Worm (Caenorhabditis elegans): ENCODE measurements around the gene F25B4.8.

The F25B4.8 gene

ce11 chrV:5708331-5708730 is 16.8 kb upstream of the F25B4.8 start:
- TF ChIP-seq ces-1 (GFP tag; optimal IDR thresholded peaks at IDR 0.05) (peak; percentile 78), ceh-43 (GFP tag; optimal IDR thresholded peaks at IDR 0.05) (no peak), nhr-2 (tag; optimal IDR thresholded peaks at IDR 0.05) (no peak), pha-4 (tag; optimal IDR thresholded peaks at IDR 0.05) (no peak)

DNA sequence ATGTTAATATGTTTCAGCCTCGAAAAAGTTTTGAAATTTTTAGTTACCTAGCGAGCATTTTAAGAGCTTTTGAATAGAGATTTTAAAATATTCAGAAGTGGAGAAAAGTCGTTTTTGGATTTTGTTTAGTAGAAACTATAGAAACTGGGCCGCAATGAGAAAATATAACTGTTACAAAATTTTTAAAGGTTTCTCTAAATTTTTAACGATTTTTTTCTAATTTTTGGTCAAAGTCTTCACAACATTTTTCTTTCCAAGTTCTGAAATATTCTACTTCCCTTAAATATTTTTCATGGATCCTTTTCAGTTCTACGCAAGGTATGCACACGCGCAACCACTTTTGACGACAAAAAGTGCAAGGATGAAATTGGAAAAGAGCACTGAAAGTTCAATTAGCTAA is 14.0 kb upstream of the F25B4.8 start, which contains the start of gene peli-1:
peli-1 (plus strand) TSS at position 301 of the 400 bp plus-strand sequence.
- TF ChIP-seq elt-3 (tag; optimal IDR thresholded peaks at IDR 0.05) (no peak), nhr-76 (tag; optimal IDR thresholded peaks at IDR 0.05) (no peak), unc-39 (tag; optimal IDR thresholded peaks at IDR 0.05) (no peak), mep-1 (tag; optimal IDR thresholded peaks at IDR 0.05) (no peak), nhr-237 (tag; optimal IDR thresholded peaks at IDR 0.05) (no peak), snpc-4 (tag; optimal IDR thresholded peaks at IDR 0.05) (no peak), ces-1 (GFP tag; optimal IDR thresholded peaks at IDR 0.05) (no peak)

DNA sequence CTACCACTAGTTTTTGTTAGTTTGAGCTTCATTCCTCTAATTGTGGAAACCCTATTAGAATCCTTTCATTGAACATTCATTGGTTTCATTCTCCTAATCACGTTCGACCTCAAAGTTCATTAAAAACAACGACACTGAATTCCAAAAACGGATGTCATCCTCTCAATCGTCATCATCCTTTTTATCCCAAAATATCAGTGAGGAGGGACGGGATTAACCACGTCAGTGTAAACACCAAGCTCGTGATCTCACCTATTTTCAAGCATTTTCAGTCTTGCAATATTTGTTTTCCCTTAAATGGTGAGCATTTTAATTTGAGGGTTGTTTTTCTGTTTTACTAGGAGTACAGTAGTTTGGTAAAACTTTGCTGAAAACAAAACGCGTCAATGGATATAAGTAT is 13.0 kb upstream of the F25B4.8 start:
- TF ChIP-seq lin-32 (GFP tag; optimal IDR thresholded peaks at IDR 0.05) = no peak

DNA sequence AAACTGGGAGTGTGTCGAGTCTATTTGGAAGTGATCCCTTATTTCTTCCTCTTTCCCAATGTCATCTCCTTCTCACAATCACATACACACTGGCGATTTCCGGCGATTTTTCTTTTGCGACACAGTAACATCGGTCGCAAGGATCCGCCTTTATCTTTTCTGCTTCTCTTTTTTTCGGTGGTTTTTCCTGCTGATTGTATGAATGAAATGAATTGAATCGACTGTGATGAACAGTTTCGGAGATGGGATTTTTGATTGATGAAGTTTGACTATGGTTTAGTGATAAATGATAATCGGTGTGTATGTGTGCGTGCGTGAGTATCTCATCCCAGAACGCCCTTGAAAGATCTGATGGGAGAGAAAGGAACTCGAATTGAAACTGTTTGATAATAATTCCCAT is 9.6 kb upstream of the F25B4.8 start:
- TF ChIP-seq unc-120 (tag; optimal IDR thresholded peaks at IDR 0.05; ENCODE audit: poor library complexity, severe bottlenecking) (no peak), lin-13 (tag; optimal IDR thresholded peaks at IDR 0.05) (no peak), nhr-12 (tag; optimal IDR thresholded peaks at IDR 0.05) (no peak), unc-39 (tag; optimal IDR thresholded peaks at IDR 0.05) (no peak), bed-3 (GFP tag; optimal IDR thresholded peaks at IDR 0.05) (no peak), elt-3 (tag; optimal IDR thresholded peaks at IDR 0.05) (no peak), lsy-2 (tag; optimal IDR thresholded peaks at IDR 0.05) (no peak), flh-1 (GFP tag; optimal IDR thresholded peaks at IDR 0.05) (no peak)

DNA sequence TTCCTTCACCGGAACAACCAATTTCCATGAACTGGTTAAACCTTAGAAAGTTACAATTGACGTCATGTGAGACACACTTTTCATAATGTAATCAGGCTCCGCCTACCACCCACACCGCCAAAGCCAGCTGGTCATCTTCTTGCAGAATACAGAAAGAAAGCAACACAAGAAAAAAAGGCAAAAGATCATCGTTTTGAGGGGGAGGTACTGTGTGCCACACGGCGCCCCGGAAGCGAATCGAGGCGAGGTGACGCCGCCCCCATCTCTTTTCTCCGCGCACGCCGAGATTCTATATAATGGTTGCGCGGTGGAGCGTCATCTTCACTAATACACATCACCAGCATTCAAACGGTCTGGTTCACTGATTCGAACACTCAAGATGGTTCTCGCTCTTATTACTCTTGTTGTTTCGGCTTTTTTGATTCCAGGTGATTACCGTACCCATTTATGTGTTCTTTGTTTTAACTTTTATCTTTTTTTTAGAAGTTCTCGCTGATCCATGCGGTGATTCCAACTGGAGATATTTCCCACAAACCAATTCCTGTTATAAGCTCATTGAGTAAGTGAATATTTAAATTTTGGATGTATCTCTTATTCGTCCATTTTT is 8.4 kb upstream of the F25B4.8 start, which contains the start of gene clec-1:
clec-1 (plus strand) TSS at position 320 of the 607 bp plus-strand sequence.
- no peak for TF ChIP-seq ham-2 (GFP tag; optimal IDR thresholded peaks at IDR 0.05)
- no peak for TF ChIP-seq nhr-2 (tag; optimal IDR thresholded peaks at IDR 0.05)
- TF ChIP-seq zip-8 (tag; optimal IDR thresholded peaks at IDR 0.05) = no peak
- no peak for TF ChIP-seq nhr-28 (tag; optimal IDR thresholded peaks at IDR 0.05)
- TF ChIP-seq elt-1 (tag; optimal IDR thresholded peaks at IDR 0.05; ENCODE audit: borderline replicate concordance, insufficient read depth) = no peak
- TF ChIP-seq ceh-39 (tag; optimal IDR thresholded peaks at IDR 0.05) = no peak
- no peak for TF ChIP-seq mab-5 (tag; optimal IDR thresholded peaks at IDR 0.05)
- TF ChIP-seq sem-2 (GFP tag; optimal IDR thresholded peaks at IDR 0.05) = no peak
- TF ChIP-seq drap-1 (GFP tag; optimal IDR thresholded peaks at IDR 0.05) = no peak

- TF ChIP-seq ceh-39 (tag; optimal IDR thresholded peaks at IDR 0.05) = no peak
Measured at ce11 chrV:5697581-5697980, 6.1 kb upstream of the F25B4.8 start.

- TF ChIP-seq ztf-11 (tag; optimal IDR thresholded peaks at IDR 0.05) = no peak
- TF ChIP-seq sem-2 (GFP tag; optimal IDR thresholded peaks at IDR 0.05) = no peak
- no peak for TF ChIP-seq hlh-1 (tag; optimal IDR thresholded peaks at IDR 0.05)
- TF ChIP-seq flh-1 (GFP tag; optimal IDR thresholded peaks at IDR 0.05) = no peak
- no peak for TF ChIP-seq cnd-1 (tag; optimal IDR thresholded peaks at IDR 0.05)
- no peak for TF ChIP-seq unc-120 (tag; optimal IDR thresholded peaks at IDR 0.05; ENCODE audit: poor library complexity, severe bottlenecking)
- TF ChIP-seq nhr-12 (tag; optimal IDR thresholded peaks at IDR 0.05) = no peak
- no peak for TF ChIP-seq zip-8 (tag; optimal IDR thresholded peaks at IDR 0.05)
- TF ChIP-seq mab-5 (tag; optimal IDR thresholded peaks at IDR 0.05) = no peak
- TF ChIP-seq blmp-1 (tag; optimal IDR thresholded peaks at IDR 0.05) = no peak
- TF ChIP-seq sptf-1 (tag; optimal IDR thresholded peaks at IDR 0.05) = no peak
- TF ChIP-seq nhr-76 (tag; optimal IDR thresholded peaks at IDR 0.05) = no peak
- TF ChIP-seq ceh-83 (GFP tag; optimal IDR thresholded peaks at IDR 0.05) = no peak
- no peak for TF ChIP-seq ham-2 (GFP tag; optimal IDR thresholded peaks at IDR 0.05)
- TF ChIP-seq mls-2 (tag; optimal IDR thresholded peaks at IDR 0.05) = no peak
- TF ChIP-seq nhr-28 (tag; optimal IDR thresholded peaks at IDR 0.05) = no peak
- TF ChIP-seq pha-4 (tag; optimal IDR thresholded peaks at IDR 0.05) = no peak
Measured at ce11 chrV:5696177-5696576, 4.7 kb upstream of the F25B4.8 start.

Data from whole organism, mixed stage, embryonic.